Worm (Caenorhabditis elegans) whole organism, L1 larva: ENCODE data around the gene F53A2.1.

Source experiments
- ama-1 ChIP-seq: fragments of 150-350 bp; optimal IDR thresholded peaks from 2 replicates; lab custom pipeline; 2014
- efl-1 ChIP-seq, 4 experiments: fragments of 150-350 bp; optimal IDR thresholded peaks in 3 of 4; peaks in 1 of 4; 1 replicate in 1 of 4; 2 replicates in 3 of 4; lab custom pipeline; 2014; ENCODE audit warnings: missing biosample characterization in 2 of 4, missing genetic modification characterization in 2 of 4, missing genetic modification reagents in 2 of 4
- lin-39 ChIP-seq: fragments of 150-350 bp; optimal IDR thresholded peaks from 2 replicates; lab custom pipeline; 2014; ENCODE audit warnings: missing biosample characterization, missing genetic modification reagents, missing genetic modification characterization
- nhr-11 ChIP-seq: fragments of 150-350 bp; optimal IDR thresholded peaks from 2 replicates; lab custom pipeline; 2014; ENCODE audit warnings: missing biosample characterization, missing genetic modification characterization
- unc-98 ChIP-seq: fragments of 200-800 bp; sonication (Bioruptor generic); IDR thresholded peaks from 2 replicates; pipeline ENCODE4 v1.3.6; 2022; ENCODE audit warnings: missing genetic modification characterization, missing compliant biosample characterization

DNA sequence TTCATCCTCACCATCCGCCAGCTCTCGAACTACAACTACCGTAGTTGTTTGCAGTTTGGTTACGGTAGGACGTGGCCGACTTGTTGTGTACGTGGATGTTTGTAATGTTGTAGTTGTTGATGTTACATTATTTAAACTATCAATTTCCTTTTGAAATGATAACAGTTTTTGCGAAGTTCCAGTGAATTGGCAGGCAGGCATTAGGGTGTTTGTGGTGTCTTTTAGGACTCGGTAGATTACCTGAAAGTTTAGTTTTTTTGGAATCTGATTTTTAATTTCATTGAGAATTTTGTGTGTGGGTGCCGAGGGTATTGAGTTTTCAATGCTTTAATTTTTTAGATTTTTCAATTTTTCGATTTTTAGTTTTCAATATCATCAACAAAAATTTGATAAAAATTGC, 2.1 kb downstream of the F53A2.1 start, which contains the start of gene F53A2.11:
- no peak for TF ChIP-seq ama-1 (lab: Kevin White, UChicago)
- no peak for TF ChIP-seq nhr-11
- no peak for TF ChIP-seq lin-39
- TF ChIP-seq unc-98 (GFP tag; lab: Robert Waterston, UW), result no peak
- TF ChIP-seq efl-1 (optimal IDR thresholded peaks at IDR 0.05; lab: Kevin White, UChicago), result no peak
- no peak for TF ChIP-seq efl-1 (GFP tag; optimal IDR thresholded peaks at IDR 0.05 in 1 of 2; lab: Kevin White, UChicago)
